Worm (Caenorhabditis elegans) whole organism, L3 larva: ENCODE measurements around the gene pcrg-1.

ENCODE experiments used
- elt-1 ChIP-seq: fragments of 150-350 bp; optimal IDR thresholded peaks from 2 replicates; lab custom pipeline; 2014; ENCODE audit warnings: missing biosample characterization, missing genetic modification characterization
- fkh-10 ChIP-seq: sonication (generic microtip); optimal IDR thresholded peaks from 2 replicates; lab custom pipeline; 2017; ENCODE audit warnings: missing biosample characterization, missing genetic modification reagents, missing genetic modification characterization
- skn-1 ChIP-seq: fragments of 150-350 bp; optimal IDR thresholded peaks from 2 replicates; lab custom pipeline; 2014; ENCODE audit warnings: missing biosample characterization, missing genetic modification characterization

ce11 chrII:7217047-7217446 lies 16.7 kb downstream of the pcrg-1 start, which contains the start of gene E04F6.10:
- TF ChIP-seq elt-1 (tag; lab: Kevin White, UChicago): no peak
- TF ChIP-seq skn-1 (tag; lab: Kevin White, UChicago): no peak
- TF ChIP-seq fkh-10 (GFP tag; lab: Kevin White, UChicago): no peak
